Fruit fly (Drosophila melanogaster): ENCODE results near the gene CG13258.
A peak's percentile ranks its signal among the peaks of the same experiment; 100 is the strongest.

Gene CG13258

dm6 chr2L:16319743-16320142 is 26.9 kb upstream of the CG13258 start:
- no peak for TF ChIP-seq Snoo (tag; optimal IDR thresholded peaks at IDR 0.05)
- TF ChIP-seq CG14655 (GFP tag; optimal IDR thresholded peaks at IDR 0.05): no peak
- no peak for TF ChIP-seq gl (tag; optimal IDR thresholded peaks at IDR 0.05)
- no peak for TF ChIP-seq EcR (GFP tag; optimal IDR thresholded peaks at IDR 0.05)
- no peak for TF ChIP-seq CG15710 (tag; optimal IDR thresholded peaks at IDR 0.05)
- TF ChIP-seq Pif1B (GFP tag; optimal IDR thresholded peaks at IDR 0.05): no peak
- no peak for TF ChIP-seq CG8159 (tag; optimal IDR thresholded peaks at IDR 0.05)
- TF ChIP-seq CG4496 (GFP tag; IDR thresholded peaks at IDR 0.05): no peak
- no peak for TF ChIP-seq rn (GFP tag; IDR thresholded peaks at IDR 0.05)
- TF ChIP-seq Pif1A (GFP tag; optimal IDR thresholded peaks at IDR 0.05): no peak
- TF ChIP-seq CG8301 (tag; optimal IDR thresholded peaks at IDR 0.05): no peak
- TF ChIP-seq fd96Ca (GFP tag; IDR thresholded peaks at IDR 0.05): no peak
- TF ChIP-seq CG9948 (tag; optimal IDR thresholded peaks at IDR 0.05): no peak
- no peak for TF ChIP-seq CG32121 (GFP tag; IDR thresholded peaks at IDR 0.05)
- no peak for TF ChIP-seq Ets98B (GFP tag; IDR thresholded peaks at IDR 0.05)
- TF ChIP-seq CG12605 (GFP tag; IDR thresholded peaks at IDR 0.05): no peak
- TF ChIP-seq CG13204 (GFP tag; optimal IDR thresholded peaks at IDR 0.05): no peak
- TF ChIP-seq CG17806 (tag; optimal IDR thresholded peaks at IDR 0.05): no peak
- no peak for TF ChIP-seq D1 (tag; optimal IDR thresholded peaks at IDR 0.05)

dm6 chr2L:16317777-16318610 is 25.2 kb upstream of the CG13258 start:
- no peak for TF ChIP-seq CG34367 (tag; optimal IDR thresholded peaks at IDR 0.05)
- no peak for TF ChIP-seq CG15710 (tag; optimal IDR thresholded peaks at IDR 0.05)
- no peak for TF ChIP-seq Snoo (tag; optimal IDR thresholded peaks at IDR 0.05)
- no peak for TF ChIP-seq CG10348 (GFP tag; IDR thresholded peaks at IDR 0.05)
- TF ChIP-seq Pif1B (GFP tag; optimal IDR thresholded peaks at IDR 0.05): no peak
- no peak for TF ChIP-seq D1 (tag; optimal IDR thresholded peaks at IDR 0.05)
- no peak for TF ChIP-seq CG8301 (tag; optimal IDR thresholded peaks at IDR 0.05)
- TF ChIP-seq CG14655 (GFP tag; optimal IDR thresholded peaks at IDR 0.05): no peak
- TF ChIP-seq Ets98B (GFP tag; IDR thresholded peaks at IDR 0.05): no peak
- no peak for TF ChIP-seq CG13204 (GFP tag; optimal IDR thresholded peaks at IDR 0.05)
- TF ChIP-seq CG9948 (tag; optimal IDR thresholded peaks at IDR 0.05): no peak
- no peak for TF ChIP-seq CG32121 (GFP tag; IDR thresholded peaks at IDR 0.05)
- TF ChIP-seq fd96Ca (GFP tag; IDR thresholded peaks at IDR 0.05): no peak; the same call in 2 of the 3 replicates
- no peak for TF ChIP-seq CG8159 (tag; optimal IDR thresholded peaks at IDR 0.05)
- TF ChIP-seq rn (GFP tag; IDR thresholded peaks at IDR 0.05): no peak
- no peak for TF ChIP-seq EcR (GFP tag; optimal IDR thresholded peaks at IDR 0.05)
- no peak for TF ChIP-seq CG12605 (GFP tag; IDR thresholded peaks at IDR 0.05)
- no peak for TF ChIP-seq CG4496 (GFP tag; IDR thresholded peaks at IDR 0.05)
- no peak for TF ChIP-seq gl (tag; optimal IDR thresholded peaks at IDR 0.05)

dm6 chr2L:16317131-16317530 is 24.3 kb upstream of the CG13258 start:
- TF ChIP-seq CG34367 (tag; optimal IDR thresholded peaks at IDR 0.05): no peak
- no peak for TF ChIP-seq gl (tag; optimal IDR thresholded peaks at IDR 0.05)
- no peak for TF ChIP-seq CG13204 (GFP tag; optimal IDR thresholded peaks at IDR 0.05)
- TF ChIP-seq Ets98B (GFP tag; IDR thresholded peaks at IDR 0.05): no peak
- no peak for TF ChIP-seq Pif1B (GFP tag; optimal IDR thresholded peaks at IDR 0.05)
- no peak for TF ChIP-seq CG10348 (GFP tag; IDR thresholded peaks at IDR 0.05)
- no peak for TF ChIP-seq D1 (tag; optimal IDR thresholded peaks at IDR 0.05)
- TF ChIP-seq CG12605 (GFP tag; IDR thresholded peaks at IDR 0.05): no peak
- TF ChIP-seq Pif1A (GFP tag; optimal IDR thresholded peaks at IDR 0.05): no peak
- no peak for TF ChIP-seq CG8301 (tag; optimal IDR thresholded peaks at IDR 0.05)
- TF ChIP-seq CG15710 (tag; optimal IDR thresholded peaks at IDR 0.05): no peak
- TF ChIP-seq CG14655 (GFP tag; optimal IDR thresholded peaks at IDR 0.05): no peak
- no peak for TF ChIP-seq CG4496 (GFP tag; IDR thresholded peaks at IDR 0.05)

dm6 chr2L:16316410-16316809 is 23.6 kb upstream of the CG13258 start:
- no peak for TF ChIP-seq CG8159 (tag; optimal IDR thresholded peaks at IDR 0.05)

DNA sequence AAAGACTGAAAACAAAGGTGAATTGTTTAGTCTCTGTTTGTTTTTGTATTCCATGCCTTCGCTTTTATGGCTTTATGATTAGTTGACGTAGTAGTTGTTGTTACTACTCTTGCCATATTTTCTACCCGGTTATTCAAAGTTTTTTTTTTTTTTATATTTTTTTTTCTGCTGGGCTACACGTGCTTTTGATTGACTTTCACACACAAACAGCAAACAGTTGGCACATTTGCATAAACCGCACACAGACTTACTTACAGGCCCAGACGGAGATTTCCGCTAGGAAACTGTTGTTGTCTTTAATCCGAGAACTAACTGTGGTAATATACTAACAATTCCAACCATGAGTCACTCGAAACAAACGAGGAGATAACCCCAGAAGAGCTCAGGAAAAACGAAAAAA is 23.0 kb upstream of the CG13258 start:
- TF ChIP-seq gl (tag; optimal IDR thresholded peaks at IDR 0.05) (no peak), CG12605 (GFP tag; IDR thresholded peaks at IDR 0.05) (no peak), CG15710 (tag; optimal IDR thresholded peaks at IDR 0.05) (no peak), CG9948 (tag; optimal IDR thresholded peaks at IDR 0.05) (no peak), EcR (GFP tag; optimal IDR thresholded peaks at IDR 0.05) (no peak), CG14655 (GFP tag; optimal IDR thresholded peaks at IDR 0.05) (no peak), CG4496 (GFP tag; IDR thresholded peaks at IDR 0.05) (no peak), fd96Ca (GFP tag; IDR thresholded peaks at IDR 0.05) (no peak), CG32121 (GFP tag; IDR thresholded peaks at IDR 0.05) (no peak), CG17806 (tag; optimal IDR thresholded peaks at IDR 0.05) (no peak), CG10348 (GFP tag; IDR thresholded peaks at IDR 0.05) (no peak), CG13204 (GFP tag; optimal IDR thresholded peaks at IDR 0.05) (no peak), Ets98B (GFP tag; IDR thresholded peaks at IDR 0.05) (no peak), CG8159 (tag; optimal IDR thresholded peaks at IDR 0.05) (no peak), CG8301 (tag; optimal IDR thresholded peaks at IDR 0.05) (no peak)

- TF ChIP-seq Pif1B (GFP tag; optimal IDR thresholded peaks at IDR 0.05) (no peak), CG8301 (tag; optimal IDR thresholded peaks at IDR 0.05) (no peak), CG17806 (tag; optimal IDR thresholded peaks at IDR 0.05) (no peak), CG34367 (tag; optimal IDR thresholded peaks at IDR 0.05) (peak; percentile 3), CG32121 (GFP tag; IDR thresholded peaks at IDR 0.05) (peak; percentile 40; the same call in 1 of the 2 replicates), gl (tag; optimal IDR thresholded peaks at IDR 0.05) (peak; percentile 66), CG13204 (GFP tag; optimal IDR thresholded peaks at IDR 0.05) (no peak), CG12605 (GFP tag; IDR thresholded peaks at IDR 0.05) (peak; percentile 60), CG10348 (GFP tag; IDR thresholded peaks at IDR 0.05) (no peak), CG4496 (GFP tag; IDR thresholded peaks at IDR 0.05) (no peak), Snoo (tag; optimal IDR thresholded peaks at IDR 0.05) (peak; percentile 23), Ets98B (GFP tag; IDR thresholded peaks at IDR 0.05) (peak; percentile 44; the same call in 1 of the 2 replicates), rn (GFP tag; IDR thresholded peaks at IDR 0.05) (0 out of 2 replicates have a peak, but pooled peaks have one; percentile 15), CG8159 (tag; optimal IDR thresholded peaks at IDR 0.05) (no peak), CG15710 (tag; optimal IDR thresholded peaks at IDR 0.05) (peak; percentile 16), Pif1A (GFP tag; optimal IDR thresholded peaks at IDR 0.05) (no peak), CG14655 (GFP tag; optimal IDR thresholded peaks at IDR 0.05) (no peak), EcR (GFP tag; optimal IDR thresholded peaks at IDR 0.05) (peak; percentile 86), fd96Ca (GFP tag; IDR thresholded peaks at IDR 0.05) (no peak; the same call in 2 of the 3 replicates), CG9948 (tag; optimal IDR thresholded peaks at IDR 0.05) (no peak), D1 (tag; optimal IDR thresholded peaks at IDR 0.05) (no peak)
Observed at dm6 chr2L:16315027-16315426, 22.2 kb upstream of the CG13258 start.

All from whole organism, pupa.